Worm (Caenorhabditis elegans): ENCODE results near the gene R05C11.4.

DNA sequence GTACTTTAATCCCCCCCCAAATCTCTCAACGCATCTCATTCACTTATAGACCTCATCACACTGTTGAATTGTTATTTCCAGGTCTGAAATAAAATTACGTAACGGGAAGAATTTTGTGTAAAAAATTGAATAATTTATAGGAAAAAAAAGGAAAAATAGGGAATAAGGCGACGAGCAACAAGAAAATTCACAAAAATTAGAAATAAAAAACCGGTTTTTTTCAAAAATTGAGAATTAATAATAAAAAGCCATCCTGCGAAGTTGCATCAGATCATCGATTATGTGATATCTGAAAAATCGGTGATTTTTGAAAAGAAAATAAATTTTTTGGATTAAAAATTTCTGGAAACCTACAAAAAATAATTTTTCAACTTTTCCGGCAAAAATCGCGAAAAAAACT, 42.4 kb upstream of the R05C11.4 start:
- peak; percentile 66 for TF ChIP-seq B0336.3 (GFP tag; IDR thresholded peaks at IDR 0.05)
- TF ChIP-seq snpc-4 (GFP tag; optimal IDR thresholded peaks at IDR 0.05): no peak
- no peak for TF ChIP-seq snpc-4 (tag; optimal IDR thresholded peaks at IDR 0.05)
- TF ChIP-seq nhr-80 (tag; optimal IDR thresholded peaks at IDR 0.05): no peak
- no peak for TF ChIP-seq Y53F4B.3 (GFP tag; IDR thresholded peaks at IDR 0.05)
- no peak for TF ChIP-seq F10E7.11 (tag; optimal IDR thresholded peaks at IDR 0.05)
- no peak for TF ChIP-seq unc-62 (GFP tag; optimal IDR thresholded peaks at IDR 0.05)
- TF ChIP-seq snpc-3.4 (tag; optimal IDR thresholded peaks at IDR 0.05): no peak
- no peak for TF ChIP-seq lin-35 (GFP tag; optimal IDR thresholded peaks at IDR 0.05)
